Fruit fly (Drosophila melanogaster) whole organism: ENCODE data around the gene CG3097.

Experiments used
- CG8478 ChIP-seq: fragments of >200 bp; optimal IDR thresholded peaks from 2 replicates; lab custom pipeline; 2018; ENCODE audit warnings: inconsistent platforms
- Dll ChIP-seq: fragments of >200 bp; optimal IDR thresholded peaks from 2 replicates; lab custom pipeline; 2017
- EcR ChIP-seq, 2 experiments: fragments of >200 bp; optimal IDR thresholded peaks; 2 replicates each; lab custom pipeline; 2017; ENCODE audit warnings: missing biosample characterization in 2 of 2, missing genetic modification characterization in 2 of 2, missing genetic modification reagents in 2 of 2
- pan ChIP-seq: fragments of >200 bp; optimal IDR thresholded peaks from 2 replicates; lab custom pipeline; 2017
- psq ChIP-seq: fragments of >200 bp; optimal IDR thresholded peaks from 2 replicates; lab custom pipeline; 2017
- usp ChIP-seq: fragments of >200 bp; optimal IDR thresholded peaks from 2 replicates; lab custom pipeline; 2017; ENCODE audit warnings: missing biosample characterization, missing genetic modification characterization, mixed read lengths

CG3097 gene

DNA sequence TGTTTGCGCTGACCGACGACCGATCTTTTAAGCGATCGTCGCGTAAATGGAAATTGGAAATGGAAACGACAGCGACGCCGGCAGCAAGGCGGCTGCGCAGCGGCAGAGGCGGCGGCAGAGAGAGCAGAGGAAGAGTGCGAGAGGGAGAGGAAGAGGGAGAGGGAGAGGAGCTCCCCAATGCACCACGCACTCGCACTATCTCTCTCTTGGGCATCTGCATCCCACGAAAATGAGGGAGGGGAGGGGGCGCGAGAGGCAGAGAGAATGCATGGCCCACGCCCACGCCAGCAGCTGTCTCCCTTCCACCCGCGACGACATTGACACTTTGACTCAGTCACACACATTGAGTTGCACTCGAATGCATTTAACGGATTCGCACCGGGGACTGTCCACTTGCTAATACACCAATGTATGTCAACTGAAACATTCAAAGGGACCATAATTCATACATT, at the start of gene CG3097:
Gene CG3097 (minus strand): TSS at position 51 of the 452 bp plus-strand sequence.
- TF ChIP-seq EcR (GFP tag; optimal IDR thresholded peaks at IDR 0.05; lab: Kevin White, UChicago) = no peak
- no peak for TF ChIP-seq psq (lab: Kevin White, UChicago)
- no peak for TF ChIP-seq usp (GFP tag; lab: Kevin White, UChicago)
- TF ChIP-seq CG8478 = no peak
- peak; percentile 5 for TF ChIP-seq Dll (lab: Kevin White, UChicago)
- no peak for TF ChIP-seq pan

DNA sequence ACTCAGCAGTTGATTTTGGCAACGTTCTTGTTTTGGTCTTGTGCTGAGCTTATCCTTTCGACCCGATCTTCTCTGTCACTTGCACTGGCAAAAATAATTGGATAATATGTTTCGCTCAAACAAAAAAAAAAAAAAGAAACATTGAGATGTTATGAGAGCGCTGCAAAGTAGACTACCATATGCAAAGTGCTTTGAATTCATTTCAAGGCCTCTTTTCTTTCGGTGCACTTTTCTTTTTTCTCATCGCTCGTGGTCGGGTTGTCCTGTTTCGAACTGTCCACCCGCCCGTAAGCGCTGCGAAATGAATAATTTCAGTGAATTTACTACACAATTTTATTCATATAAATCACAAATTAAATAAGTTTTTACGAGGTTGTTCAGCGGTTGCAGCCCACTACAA, 49.4 kb upstream of the CG3097 start:
- TF ChIP-seq CG8478 = no peak
- no peak for TF ChIP-seq Dll (lab: Kevin White, UChicago)
- TF ChIP-seq EcR (GFP tag; optimal IDR thresholded peaks at IDR 0.05; lab: Kevin White, UChicago) = no peak
- TF ChIP-seq psq (lab: Kevin White, UChicago) = no peak
- no peak for TF ChIP-seq usp (GFP tag; lab: Kevin White, UChicago)
- no peak for TF ChIP-seq pan

DNA sequence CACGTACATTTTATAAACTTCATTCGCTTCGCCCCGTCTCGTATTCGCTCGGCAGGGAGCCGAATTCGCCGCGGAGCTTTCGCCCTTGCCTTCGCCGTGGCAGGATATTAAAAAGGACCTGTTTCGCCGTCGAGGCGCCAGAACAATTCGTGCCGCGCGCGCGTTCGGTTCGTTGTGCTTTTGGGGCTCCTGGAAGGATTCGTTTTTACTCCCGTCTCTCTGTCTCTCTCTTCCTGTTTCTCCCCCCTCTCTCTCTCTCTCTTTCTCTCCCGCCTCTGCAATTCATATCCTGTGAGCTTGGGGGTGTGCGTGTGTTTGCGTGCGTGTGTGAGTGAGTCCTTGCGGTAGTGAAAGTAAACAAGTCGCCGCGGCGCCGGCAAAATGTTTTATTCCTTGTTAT, 47.8 kb upstream of the CG3097 start, which contains the start of gene CG15765:
Gene CG15765 (plus strand): TSS at position 132 of the 400 bp plus-strand sequence.
- TF ChIP-seq EcR (GFP tag; optimal IDR thresholded peaks at IDR 0.05; lab: Kevin White, UChicago) (no peak), pan (no peak)

DNA sequence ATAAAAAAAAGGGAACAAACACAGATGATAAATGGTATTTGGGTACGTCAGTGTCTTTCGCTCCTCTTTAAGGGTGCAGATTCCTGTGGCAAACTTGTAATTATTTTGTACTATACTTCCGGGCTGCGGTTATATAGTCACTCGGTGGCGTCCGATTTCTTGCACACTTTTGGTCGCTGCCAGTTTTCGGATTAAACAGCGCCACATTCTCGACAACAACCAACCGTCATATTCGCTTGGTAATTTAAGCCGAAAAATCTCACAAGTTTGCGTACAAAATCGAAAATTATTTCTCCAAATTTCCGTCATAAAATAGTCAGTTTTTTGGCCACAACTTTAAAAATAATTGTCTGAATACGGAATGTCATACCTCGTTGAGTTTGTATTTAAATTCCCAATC, 46.6 kb upstream of the CG3097 start:
- TF ChIP-seq CG8478 (no peak), Dll (lab: Kevin White, UChicago) (no peak), EcR (GFP tag; optimal IDR thresholded peaks at IDR 0.05; lab: Kevin White, UChicago) (no peak), pan (no peak), usp (GFP tag; lab: Kevin White, UChicago) (no peak), psq (lab: Kevin White, UChicago) (no peak)

DNA sequence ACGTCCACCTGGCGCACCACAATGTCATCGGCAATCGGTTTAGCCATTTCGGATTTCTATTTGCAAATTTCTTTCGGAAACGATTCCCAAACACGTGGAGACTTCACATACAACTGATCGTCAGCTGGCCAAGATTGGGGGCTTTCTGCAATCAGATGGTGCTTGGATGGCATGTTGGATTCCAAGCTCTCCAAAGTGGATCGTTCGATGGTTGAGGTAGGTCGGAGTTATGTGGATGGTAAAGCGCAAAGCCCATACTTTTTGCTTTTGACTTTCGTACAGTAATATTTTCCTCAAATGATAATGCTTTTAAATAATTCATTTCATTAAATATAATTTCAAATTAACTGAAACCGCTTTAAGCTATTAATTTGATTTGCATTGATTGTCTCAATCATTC, 45.1 kb upstream of the CG3097 start, which contains the start of gene AgmNAT:
Gene AgmNAT (minus strand): TSS at position 101 of the 400 bp plus-strand sequence.
- TF ChIP-seq CG8478 (no peak), usp (GFP tag; lab: Kevin White, UChicago) (no peak), EcR (GFP tag; optimal IDR thresholded peaks at IDR 0.05; lab: Kevin White, UChicago) (no peak), Dll (lab: Kevin White, UChicago) (no peak), pan (no peak), psq (lab: Kevin White, UChicago) (no peak)

DNA sequence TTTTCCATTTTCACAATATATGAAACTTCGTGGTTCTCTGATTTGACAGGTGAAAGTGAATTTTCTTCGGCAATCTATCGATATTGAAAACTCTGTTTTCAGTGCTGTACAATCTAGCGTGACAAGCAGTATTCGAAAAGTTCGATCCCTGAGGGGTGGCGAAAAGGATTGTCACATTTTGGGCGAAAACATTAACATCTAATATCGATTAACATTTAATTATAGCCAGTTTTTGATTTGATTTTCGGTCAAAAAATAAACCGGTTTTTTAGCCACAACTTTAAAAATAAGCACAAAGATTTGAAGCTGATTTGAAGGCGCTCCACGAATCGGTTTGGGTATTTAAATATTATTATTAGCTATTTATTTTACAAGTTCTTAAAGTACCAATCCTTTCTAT, 42.3 kb upstream of the CG3097 start, which contains the start of gene CG44329:
Gene CG44329 (minus strand): TSS at position 101 of the 400 bp plus-strand sequence.
- no peak for TF ChIP-seq usp (GFP tag; lab: Kevin White, UChicago)
- TF ChIP-seq CG8478 = no peak
- TF ChIP-seq Dll (lab: Kevin White, UChicago) = no peak
- TF ChIP-seq EcR (GFP tag; optimal IDR thresholded peaks at IDR 0.05; lab: Kevin White, UChicago) = no peak
- no peak for TF ChIP-seq pan
- no peak for TF ChIP-seq psq (lab: Kevin White, UChicago)

DNA sequence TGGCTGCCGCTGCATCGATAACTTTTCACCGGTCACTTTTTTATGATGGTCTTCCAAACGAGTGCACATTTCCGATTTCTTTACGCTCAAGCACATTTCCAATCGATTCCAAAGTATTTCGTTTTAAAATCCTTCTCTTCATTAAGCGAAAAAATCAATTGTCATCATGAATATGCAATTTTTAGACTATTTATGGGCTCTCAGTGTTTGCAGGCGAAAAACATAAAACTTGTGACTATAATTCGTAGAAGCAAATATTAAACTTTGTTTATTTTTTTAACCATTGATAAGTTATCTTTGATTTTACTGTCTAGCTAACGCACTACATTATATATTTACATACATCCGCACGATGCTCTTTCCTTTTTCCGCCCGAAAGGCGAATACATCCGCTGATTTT, 38.1 kb upstream of the CG3097 start, which contains the start of gene Prosbeta2R1:
Gene Prosbeta2R1 (plus strand): TSS at position 301 of the 400 bp plus-strand sequence.
- TF ChIP-seq pan (no peak), CG8478 (no peak), usp (GFP tag; lab: Kevin White, UChicago) (no peak), psq (lab: Kevin White, UChicago) (no peak), EcR (GFP tag; optimal IDR thresholded peaks at IDR 0.05; lab: Kevin White, UChicago) (no peak), Dll (lab: Kevin White, UChicago) (no peak)

DNA sequence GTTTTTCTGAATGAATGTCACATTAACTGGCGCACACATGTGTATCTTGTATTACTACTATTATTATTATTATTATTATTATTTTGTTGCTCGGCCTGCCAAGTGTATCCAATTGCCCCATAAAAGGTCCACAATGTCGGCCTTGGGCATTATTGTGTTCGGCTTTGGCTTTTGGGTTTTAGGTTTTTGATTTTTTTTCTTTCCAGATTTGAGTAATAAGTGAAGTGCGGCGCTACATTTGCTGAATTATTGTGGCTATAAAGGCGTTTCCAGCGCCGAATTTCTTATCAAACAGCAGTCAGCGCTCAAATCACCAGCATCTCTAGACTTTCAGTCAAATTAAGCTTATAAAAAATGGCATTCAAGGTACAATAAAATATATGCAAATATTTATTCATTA, 33.8 kb upstream of the CG3097 start, which contains the start of gene Cpr5C:
Gene Cpr5C (plus strand): TSS at position 301 of the 400 bp plus-strand sequence.
- no peak for TF ChIP-seq psq (lab: Kevin White, UChicago)
- no peak for TF ChIP-seq EcR (GFP tag; optimal IDR thresholded peaks at IDR 0.05; lab: Kevin White, UChicago)
- TF ChIP-seq CG8478 = no peak
- no peak for TF ChIP-seq usp (GFP tag; lab: Kevin White, UChicago)
- no peak for TF ChIP-seq Dll (lab: Kevin White, UChicago)
- no peak for TF ChIP-seq pan

DNA sequence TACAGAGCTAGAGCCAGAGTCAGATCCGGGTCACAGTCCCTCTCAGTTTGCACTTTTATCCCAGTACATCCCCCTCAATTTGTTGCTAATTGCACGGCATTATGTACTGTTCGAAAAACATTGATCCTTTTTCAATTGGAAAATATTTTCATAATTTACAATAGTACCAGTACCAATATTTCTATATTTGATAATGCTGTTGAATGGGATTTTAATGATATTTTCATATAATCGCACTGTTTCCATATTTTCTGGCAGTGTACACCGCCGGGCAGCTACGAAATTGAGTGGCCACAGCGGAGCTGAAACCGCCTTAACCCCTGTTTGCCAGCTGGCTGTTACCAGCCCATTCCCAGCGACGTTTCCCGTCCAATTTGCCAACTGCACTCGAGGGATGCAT, 30.1 kb upstream of the CG3097 start:
- TF ChIP-seq psq (lab: Kevin White, UChicago) = no peak

DNA sequence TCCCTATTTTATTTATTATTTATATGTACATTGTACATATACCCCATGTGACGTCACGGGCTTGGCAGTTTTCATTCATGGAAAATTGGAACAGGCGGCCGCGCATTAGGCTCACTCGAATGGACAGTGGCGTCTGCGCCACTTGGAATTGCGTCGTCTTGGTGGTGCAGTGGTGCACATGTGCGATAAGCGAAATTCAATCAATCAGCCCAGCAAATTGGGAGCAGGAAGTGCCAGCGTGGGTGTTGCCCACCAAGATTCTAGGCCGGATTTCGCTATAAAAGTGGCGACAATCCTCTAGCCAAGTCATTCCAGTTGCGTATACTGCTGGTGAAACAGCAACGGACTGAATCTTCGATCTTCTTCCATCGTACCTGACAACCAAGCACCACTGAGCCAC, 21.3 kb upstream of the CG3097 start, which contains the start of gene CG12239:
Gene CG12239 (plus strand): TSS at position 301 of the 400 bp plus-strand sequence.
- no peak for TF ChIP-seq CG8478
- TF ChIP-seq usp (GFP tag; lab: Kevin White, UChicago) = no peak
- TF ChIP-seq psq (lab: Kevin White, UChicago) = no peak

DNA sequence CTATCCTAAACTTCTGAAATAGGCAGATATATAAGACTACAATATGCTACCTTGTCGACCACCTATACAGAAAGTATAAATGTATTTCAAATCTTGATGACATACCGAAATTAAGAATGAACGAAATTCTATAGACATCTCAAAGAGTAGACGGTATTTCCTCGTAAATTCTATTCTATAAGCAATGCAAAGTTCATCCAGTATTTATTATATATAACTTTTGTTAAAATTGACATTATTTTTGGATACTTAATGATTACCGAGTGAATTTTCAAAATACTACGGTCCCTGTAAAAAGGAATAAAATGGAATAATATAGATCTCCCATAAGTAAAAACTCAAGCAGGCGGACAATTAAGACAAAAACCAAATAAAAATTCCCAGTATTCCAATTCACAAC, 18.6 kb upstream of the CG3097 start, which contains the start of gene CG15767:
Gene CG15767 (plus strand): TSS at position 301 of the 400 bp plus-strand sequence.
- TF ChIP-seq psq (lab: Kevin White, UChicago) (no peak), pan (no peak), EcR (GFP tag; optimal IDR thresholded peaks at IDR 0.05; lab: Kevin White, UChicago) (no peak), CG8478 (no peak), usp (GFP tag; lab: Kevin White, UChicago) (no peak), Dll (lab: Kevin White, UChicago) (no peak)

DNA sequence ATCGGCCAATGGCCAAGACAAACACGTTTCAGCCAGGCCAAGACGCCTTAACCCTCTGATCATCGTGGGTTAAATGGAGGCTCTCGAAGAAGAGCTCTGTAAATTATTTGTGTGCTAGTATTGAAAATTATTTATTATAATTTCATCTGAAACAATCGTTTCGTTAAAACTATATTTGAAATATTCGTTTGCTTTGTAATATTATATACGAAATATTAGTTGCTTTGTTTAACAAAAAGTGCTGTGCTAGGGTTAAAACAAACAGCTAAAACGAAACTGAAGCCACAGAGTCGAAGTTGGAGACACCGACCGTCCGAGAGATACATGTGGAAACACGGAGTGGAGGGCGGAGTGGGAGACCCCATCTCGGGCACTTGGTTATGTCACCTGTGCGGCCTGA, 16.0 kb upstream of the CG3097 start:
- TF ChIP-seq usp (GFP tag; lab: Kevin White, UChicago) (no peak), psq (lab: Kevin White, UChicago) (no peak), Dll (lab: Kevin White, UChicago) (no peak), CG8478 (no peak), EcR (GFP tag; optimal IDR thresholded peaks at IDR 0.05; lab: Kevin White, UChicago) (no peak), pan (no peak)
